Worm (Caenorhabditis elegans) whole organism, early embryonic: ENCODE measurements around the gene C33B4.5.

Experiments
- B0310.2 ChIP-seq: sonication (generic microtip); optimal IDR thresholded peaks from 2 replicates; lab custom pipeline; 2016; ENCODE audit warnings: mild to moderate bottlenecking, missing genetic modification characterization, missing compliant biosample characterization
- aly-1 ChIP-seq: sonication (generic microtip); optimal IDR thresholded peaks from 2 replicates; lab custom pipeline; 2016; ENCODE audit warnings: missing genetic modification characterization, missing compliant biosample characterization
- ama-1 ChIP-seq: fragments of 150-350 bp; optimal IDR thresholded peaks from 2 replicates; lab custom pipeline; 2014
- ceh-36 ChIP-seq: sonication (generic microtip); optimal IDR thresholded peaks from 2 replicates; lab custom pipeline; 2016; ENCODE audit warnings: missing genetic modification characterization, inconsistent platforms, missing compliant biosample characterization
- ets-7 ChIP-seq: sonication (generic microtip); optimal IDR thresholded peaks from 2 replicates; lab custom pipeline; 2016; ENCODE audit warnings: missing genotype, missing genetic modification characterization, missing compliant biosample characterization
- flt-1 ChIP-seq: fragments of 200-800 bp; sonication (Bioruptor generic); IDR thresholded peaks from 2 replicates; pipeline ENCODE4 v1.3.6; 2022; ENCODE audit warnings: missing genetic modification characterization, missing compliant biosample characterization
- hmbx-1 ChIP-seq: sonication (generic microtip); optimal IDR thresholded peaks from 2 replicates; lab custom pipeline; 2016; ENCODE audit warnings: mild to moderate bottlenecking, missing genetic modification characterization, missing compliant biosample characterization
- hmg-4 ChIP-seq: fragments of 200-800 bp; sonication (Bioruptor generic); optimal IDR thresholded peaks from 2 replicates; lab custom pipeline; 2018; ENCODE audit warnings: mild to moderate bottlenecking, missing genetic modification characterization, missing compliant biosample characterization
- hnd-1 ChIP-seq: sonication (generic microtip); optimal IDR thresholded peaks from 2 replicates; lab custom pipeline; 2016; ENCODE audit warnings: missing genetic modification characterization, missing compliant biosample characterization
- pes-1 ChIP-seq: fragments of 200-800 bp; sonication (Bioruptor generic); IDR thresholded peaks from 2 replicates; pipeline ENCODE4 v1.3.6; 2022; ENCODE audit warnings: missing genetic modification reagents, missing genetic modification characterization, missing compliant biosample characterization
- scrt-1 ChIP-seq: fragments of 200-800 bp; sonication (Bioruptor generic); IDR thresholded peaks from 2 replicates; pipeline ENCODE4 v1.3.6; 2022; ENCODE audit warnings: missing genetic modification characterization, missing compliant biosample characterization
- sea-1 ChIP-seq: fragments of 200-800 bp; sonication (Bioruptor generic); conservative IDR thresholded peaks from 2 replicates; pipeline ENCODE4 v1.3.6; 2022; ENCODE audit warnings: missing genetic modification characterization, missing compliant biosample characterization
- tbx-11 ChIP-seq: fragments of 200-800 bp; sonication (Bioruptor generic); IDR thresholded peaks from 2 replicates; pipeline ENCODE4 v1.3.6; 2022; ENCODE audit warnings: missing genetic modification characterization, missing compliant biosample characterization
- tbx-37 ChIP-seq: fragments of 200-800 bp; sonication (Bioruptor generic); conservative IDR thresholded peaks from 2 replicates; pipeline ENCODE4 v1.3.6; 2022; ENCODE audit warnings: missing genetic modification reagents, missing genetic modification characterization, missing compliant biosample characterization

ce11 chrII:11349892-11350291, 33.2 kb upstream of the C33B4.5 start, which contains the start of gene dph-5:
- no peak for TF ChIP-seq B0310.2 (tag; lab: Kevin White, UChicago)
- no peak for TF ChIP-seq ets-7 (tag; lab: Kevin White, UChicago)
- no peak for TF ChIP-seq ama-1
- TF ChIP-seq ceh-36: no peak
- TF ChIP-seq flt-1 (GFP tag; lab: Robert Waterston, UW): no peak
- no peak for TF ChIP-seq hnd-1 (tag; lab: Kevin White, UChicago)
- no peak for TF ChIP-seq hmg-4 (GFP tag; lab: Kevin White, UChicago)
- no peak for TF ChIP-seq tbx-11 (GFP tag; lab: Robert Waterston, UW)
- no peak for TF ChIP-seq scrt-1
- TF ChIP-seq pes-1 (GFP tag; lab: Robert Waterston, UW): no peak
- TF ChIP-seq sea-1 (GFP tag; lab: Robert Waterston, UW): no peak
- TF ChIP-seq aly-1 (tag; lab: Kevin White, UChicago): no peak
- no peak for TF ChIP-seq tbx-37 (GFP tag; lab: Robert Waterston, UW)
- no peak for TF ChIP-seq hmbx-1 (tag; lab: Kevin White, UChicago)
